Worm (Caenorhabditis elegans) whole organism, L1 larva: ENCODE data around the gene F55A11.7.

Source experiments
- C16A3.4 ChIP-seq: fragments of 150-350 bp; optimal IDR thresholded peaks from 2 replicates; lab custom pipeline; 2014; ENCODE audit warnings: missing biosample characterization, missing genetic modification characterization
- F16B12.6 ChIP-seq: fragments of 150-350 bp; optimal IDR thresholded peaks from 2 replicates; lab custom pipeline; 2014; ENCODE audit warnings: missing biosample characterization, missing genetic modification characterization
- Y116A8C.19 ChIP-seq: sonication (generic microtip); optimal IDR thresholded peaks from 2 replicates; lab custom pipeline; 2016; ENCODE audit warnings: missing compliant biosample characterization, missing genetic modification characterization, borderline replicate concordance
- aha-1 ChIP-seq: fragments of 150-350 bp; optimal IDR thresholded peaks from 2 replicates; lab custom pipeline; 2014; ENCODE audit warnings: missing biosample characterization, missing genetic modification characterization
- alr-1 ChIP-seq: fragments of 200-800 bp; sonication (Bioruptor generic); optimal IDR thresholded peaks from 2 replicates; lab custom pipeline; 2018; ENCODE audit warnings: borderline replicate concordance, mild to moderate bottlenecking, missing genetic modification characterization, missing compliant biosample characterization
- aly-2 ChIP-seq: fragments of 150-350 bp; optimal IDR thresholded peaks from 2 replicates; lab custom pipeline; 2014; ENCODE audit warnings: missing biosample characterization, missing genetic modification characterization
- ama-1 ChIP-seq: fragments of 150-350 bp; optimal IDR thresholded peaks from 2 replicates; lab custom pipeline; 2014
- blmp-1 ChIP-seq: fragments of 150-350 bp; optimal IDR thresholded peaks from 2 replicates; lab custom pipeline; 2014; ENCODE audit warnings: missing biosample characterization, missing genetic modification characterization
- ceh-63 ChIP-seq: fragments of 200-800 bp; sonication (Bioruptor generic); optimal IDR thresholded peaks from 2 replicates; lab custom pipeline; 2018; ENCODE audit warnings: mild to moderate bottlenecking, missing genetic modification characterization, missing compliant biosample characterization
- ceh-88 ChIP-seq: fragments of 200-800 bp; sonication (Bioruptor generic); IDR thresholded peaks from 2 replicates; pipeline ENCODE4 v1.3.6; 2022; ENCODE audit warnings: missing genetic modification characterization, missing compliant biosample characterization
- ces-1 ChIP-seq: fragments of 150-350 bp; optimal IDR thresholded peaks from 2 replicates; lab custom pipeline; 2014; ENCODE audit warnings: missing biosample characterization, missing genetic modification reagents, missing genetic modification characterization
- dpl-1 ChIP-seq, 3 experiments: fragments of 150-350 bp in 2 of 3; sonication (generic microtip) in 1 of 3; optimal IDR thresholded peaks; 2 replicates each; lab custom pipeline; 2014 to 2017; ENCODE audit warnings: missing biosample characterization in 3 of 3, missing genetic modification characterization in 3 of 3, missing genetic modification reagents in 3 of 3
- dsc-1 ChIP-seq: sonication (generic microtip); optimal IDR thresholded peaks from 2 replicates; lab custom pipeline; 2016; ENCODE audit warnings: mild to moderate bottlenecking, missing genetic modification characterization, missing compliant biosample characterization
- efl-1 ChIP-seq, 4 experiments: fragments of 150-350 bp; optimal IDR thresholded peaks in 3 of 4; peaks in 1 of 4; 1 replicate in 1 of 4; 2 replicates in 3 of 4; lab custom pipeline; 2014; ENCODE audit warnings: missing biosample characterization in 2 of 4, missing genetic modification characterization in 2 of 4, missing genetic modification reagents in 2 of 4
- efl-3 ChIP-seq: fragments of 200-800 bp; sonication (Bioruptor generic); optimal IDR thresholded peaks from 2 replicates; lab custom pipeline; 2018; ENCODE audit warnings: mild to moderate bottlenecking, missing genetic modification characterization, missing compliant biosample characterization
- egl-13 ChIP-seq: sonication (generic microtip); optimal IDR thresholded peaks from 2 replicates; lab custom pipeline; 2016; ENCODE audit warnings: missing genotype, missing genetic modification reagents, missing genetic modification characterization, missing compliant biosample characterization
- egl-27 ChIP-seq, 2 experiments: fragments of 150-350 bp in 1 of 2; sonication (generic microtip); optimal IDR thresholded peaks; 3 replicates each; lab custom pipeline; 2017 to 2018; ENCODE audit warnings: missing biosample characterization in 2 of 2, missing genetic modification characterization in 2 of 2, missing genetic modification reagents in 2 of 2
- fkh-10 ChIP-seq: sonication (generic microtip); optimal IDR thresholded peaks from 2 replicates; lab custom pipeline; 2017; ENCODE audit warnings: missing biosample characterization, missing genetic modification reagents, missing genetic modification characterization
- fos-1 ChIP-seq: fragments of 150-350 bp; optimal IDR thresholded peaks from 2 replicates; lab custom pipeline; 2014; ENCODE audit warnings: missing biosample characterization, missing genetic modification characterization
- grh-1 ChIP-seq: fragments of 200-800 bp; sonication (Bioruptor generic); IDR thresholded peaks from 2 replicates; pipeline ENCODE4 v1.3.6; 2022; ENCODE audit warnings: missing genetic modification reagents, missing genetic modification characterization, missing compliant biosample characterization
- hlh-17 ChIP-seq: fragments of 200-800 bp; sonication (Bioruptor generic); optimal IDR thresholded peaks from 2 replicates; lab custom pipeline; 2018; ENCODE audit warnings: missing genetic modification characterization, mild to moderate bottlenecking, missing compliant biosample characterization, moderate library complexity, borderline replicate concordance
- hlh-4 ChIP-seq: sonication (generic microtip); optimal IDR thresholded peaks from 2 replicates; lab custom pipeline; 2016; ENCODE audit warnings: mild to moderate bottlenecking, missing genetic modification characterization, missing compliant biosample characterization
- hpl-2 ChIP-seq: fragments of 150-350 bp; optimal IDR thresholded peaks from 2 replicates; lab custom pipeline; 2014; ENCODE audit warnings: missing biosample characterization, missing genetic modification reagents, missing genetic modification characterization
- irx-1 ChIP-seq: sonication (generic microtip); optimal IDR thresholded peaks from 2 replicates; lab custom pipeline; 2016; ENCODE audit warnings: missing genetic modification characterization, missing compliant biosample characterization
- lsy-2 ChIP-seq, 2 experiments: fragments of 150-350 bp; optimal IDR thresholded peaks; 2 replicates each; lab custom pipeline; 2014; ENCODE audit warnings: missing biosample characterization in 2 of 2, missing genetic modification characterization in 2 of 2
- mab-9 ChIP-seq: fragments of 200-800 bp; sonication (Bioruptor generic); IDR thresholded peaks from 2 replicates; pipeline ENCODE4 v1.3.6; 2022; ENCODE audit warnings: missing genetic modification reagents, missing genetic modification characterization, missing compliant biosample characterization
- mef-2 ChIP-seq: fragments of 150-350 bp; optimal IDR thresholded peaks from 2 replicates; lab custom pipeline; 2014; ENCODE audit warnings: missing biosample characterization, missing genetic modification characterization
- nhr-19 ChIP-seq: fragments of 200-800 bp; sonication (Bioruptor generic); conservative IDR thresholded peaks from 2 replicates; pipeline ENCODE4 v1.3.6; 2022; ENCODE audit warnings: missing genetic modification characterization, missing compliant biosample characterization
- nhr-237 ChIP-seq: fragments of 150-350 bp; optimal IDR thresholded peaks from 2 replicates; lab custom pipeline; 2014; ENCODE audit warnings: missing biosample characterization, missing genetic modification characterization
- nhr-28 ChIP-seq: fragments of 150-350 bp; optimal IDR thresholded peaks from 2 replicates; lab custom pipeline; 2014; ENCODE audit warnings: missing biosample characterization, missing genetic modification characterization
- nhr-47 ChIP-seq: sonication (generic microtip); optimal IDR thresholded peaks from 2 replicates; lab custom pipeline; 2016; ENCODE audit warnings: mild to moderate bottlenecking, missing genetic modification characterization, moderate library complexity, missing compliant biosample characterization
- nhr-76 ChIP-seq: sonication (generic microtip); optimal IDR thresholded peaks from 2 replicates; lab custom pipeline; 2017; ENCODE audit warnings: missing biosample characterization, missing genetic modification characterization
- nhr-77 ChIP-seq: fragments of 150-350 bp; optimal IDR thresholded peaks from 2 replicates; lab custom pipeline; 2014; ENCODE audit warnings: missing biosample characterization, missing genetic modification characterization
- nhr-84 ChIP-seq: sonication (generic microtip); optimal IDR thresholded peaks from 2 replicates; lab custom pipeline; 2017; ENCODE audit warnings: missing biosample characterization, missing genetic modification characterization
- nhr-85 ChIP-seq: sonication (generic microtip); peaks from one replicate; lab custom pipeline; 2016; ENCODE audit warnings: missing genetic modification characterization, inconsistent platforms, missing compliant biosample characterization
- nhr-90 ChIP-seq: sonication (generic microtip); optimal IDR thresholded peaks from 2 replicates; lab custom pipeline; 2016; ENCODE audit warnings: mild to moderate bottlenecking, missing genetic modification characterization, missing compliant biosample characterization; ENCODE audit not compliant: poor library complexity
- pag-3 ChIP-seq: sonication (generic microtip); optimal IDR thresholded peaks from 2 replicates; lab custom pipeline; 2017; ENCODE audit warnings: missing genetic modification characterization, mild to moderate bottlenecking, missing compliant biosample characterization, antibody characterized with exemption, borderline replicate concordance; ENCODE audit not compliant: insufficient read depth
- snpc-4 ChIP-seq: fragments of 150-350 bp; optimal IDR thresholded peaks from 2 replicates; lab custom pipeline; 2014; ENCODE audit warnings: missing biosample characterization, missing genetic modification characterization
- snu-23 ChIP-seq: sonication (generic microtip); optimal IDR thresholded peaks from 2 replicates; lab custom pipeline; 2016; ENCODE audit warnings: missing genetic modification characterization, missing compliant biosample characterization
- sox-4 ChIP-seq: sonication (generic microtip); optimal IDR thresholded peaks from 2 replicates; lab custom pipeline; 2016; ENCODE audit warnings: missing genetic modification characterization, missing compliant biosample characterization
- swsn-7 ChIP-seq: sonication (generic microtip); optimal IDR thresholded peaks from 2 replicates; lab custom pipeline; 2016; ENCODE audit warnings: missing genetic modification characterization, missing compliant biosample characterization
- tbx-2 ChIP-seq: sonication (generic microtip); optimal IDR thresholded peaks from 2 replicates; lab custom pipeline; 2016; ENCODE audit warnings: missing genetic modification characterization, missing compliant biosample characterization
- tlp-1 ChIP-seq: fragments of 150-350 bp; optimal IDR thresholded peaks from 2 replicates; lab custom pipeline; 2014; ENCODE audit warnings: missing biosample characterization, missing genetic modification characterization
- unc-130 ChIP-seq: fragments of 150-350 bp; optimal IDR thresholded peaks from 2 replicates; lab custom pipeline; 2017; ENCODE audit warnings: missing biosample characterization, missing genetic modification characterization, inconsistent platforms
- unc-30 ChIP-seq: sonication (generic microtip); optimal IDR thresholded peaks from 2 replicates; lab custom pipeline; 2017; ENCODE audit warnings: missing biosample characterization, missing genetic modification characterization
- unc-86 ChIP-seq: sonication (generic microtip); optimal IDR thresholded peaks from 2 replicates; lab custom pipeline; 2016; ENCODE audit warnings: missing genetic modification characterization, missing compliant biosample characterization
- unc-98 ChIP-seq: fragments of 200-800 bp; sonication (Bioruptor generic); IDR thresholded peaks from 2 replicates; pipeline ENCODE4 v1.3.6; 2022; ENCODE audit warnings: missing genetic modification characterization, missing compliant biosample characterization
- vab-15 ChIP-seq: sonication (generic microtip); optimal IDR thresholded peaks from 2 replicates; lab custom pipeline; 2017; ENCODE audit warnings: missing genotype, mild to moderate bottlenecking, missing genetic modification characterization, missing compliant biosample characterization
- xbp-1 ChIP-seq: sonication (generic microtip); optimal IDR thresholded peaks from 2 replicates; lab custom pipeline; 2016; ENCODE audit warnings: missing genetic modification characterization, missing compliant biosample characterization
- zag-1 ChIP-seq: fragments of 150-350 bp; optimal IDR thresholded peaks from 2 replicates; lab custom pipeline; 2014; ENCODE audit warnings: missing biosample characterization, missing genetic modification characterization
- zip-4 ChIP-seq: fragments of 200-800 bp; sonication (Bioruptor generic); optimal IDR thresholded peaks from 2 replicates; lab custom pipeline; 2018; ENCODE audit warnings: mild to moderate bottlenecking, missing genetic modification characterization, moderate library complexity, missing compliant biosample characterization
- ztf-4 ChIP-seq: fragments of 150-350 bp; optimal IDR thresholded peaks from 2 replicates; lab custom pipeline; 2014; ENCODE audit warnings: missing biosample characterization, missing genetic modification characterization

Gene F55A11.7

DNA sequence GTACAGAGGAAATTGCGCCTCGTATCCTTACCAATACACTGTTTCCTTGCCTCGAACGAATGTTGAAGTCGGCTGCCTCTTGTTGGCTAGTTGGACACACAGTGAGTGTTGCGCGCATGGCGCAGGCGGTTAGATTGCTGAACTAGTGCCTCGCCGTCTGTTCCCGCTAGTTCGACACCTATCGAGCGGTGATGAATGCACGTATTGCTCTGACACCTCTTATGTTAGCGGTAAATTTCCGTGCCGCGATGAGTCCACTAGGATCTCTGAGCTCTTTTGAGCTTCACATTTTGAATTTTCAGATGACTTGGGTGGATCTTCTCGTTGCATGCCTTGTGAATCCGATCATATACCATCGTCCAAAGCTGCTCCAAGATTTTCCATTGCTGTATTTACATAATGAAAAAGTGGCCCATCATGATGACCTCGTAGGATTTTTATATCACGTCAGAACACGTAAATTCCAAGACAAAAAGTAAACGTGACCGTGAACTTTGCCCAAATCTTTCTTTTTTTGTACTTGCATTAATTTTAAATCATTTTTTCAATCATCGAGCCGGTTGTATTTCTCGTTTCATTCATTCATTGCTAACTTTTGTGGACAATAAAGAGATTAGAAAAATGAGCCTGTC, 4.3 kb downstream of the F55A11.7 start, which contains the start of gene F55A11.11 (continued):
- TF ChIP-seq alr-1 (tag; lab: Kevin White, UChicago) (no peak), fos-1 (tag; lab: Kevin White, UChicago) (peak; percentile 62), dsc-1 (tag; lab: Kevin White, UChicago) (peak; percentile 68), dpl-1 (GFP tag; optimal IDR thresholded peaks at IDR 0.05; lab: Kevin White, UChicago) (peak; percentile 43 to 54 (median 51)), blmp-1 (tag; lab: Kevin White, UChicago) (peak; percentile 45), hlh-4 (tag; lab: Kevin White, UChicago) (no peak), ceh-63 (GFP tag; lab: Kevin White, UChicago) (no peak), pag-3 (no peak), nhr-19 (GFP tag; lab: Robert Waterston, UW) (peak; percentile 70), irx-1 (peak; percentile 45), egl-27 (tag; optimal IDR thresholded peaks at IDR 0.05; lab: Kevin White, UChicago) (no peak), unc-86 (tag; lab: Kevin White, UChicago) (peak; percentile 42), snpc-4 (no peak), unc-98 (no peak), xbp-1 (peak; percentile 61), unc-130 (tag; lab: Kevin White, UChicago) (peak; percentile 72), sox-4 (tag; lab: Kevin White, UChicago) (no peak), zip-4 (peak; percentile 5), ztf-4 (tag; lab: Kevin White, UChicago) (peak; percentile 61), zag-1 (tag; lab: Kevin White, UChicago) (no peak), lsy-2 (tag; optimal IDR thresholded peaks at IDR 0.05; lab: Kevin White, UChicago) (peak; percentile 71 to 85), fkh-10 (GFP tag; lab: Kevin White, UChicago) (no peak), efl-1 (optimal IDR thresholded peaks at IDR 0.05; lab: Kevin White, UChicago) (peak; percentile 60 to 63), efl-1 (GFP tag; optimal IDR thresholded peaks at IDR 0.05 in 1 of 2; lab: Kevin White, UChicago) (peak; percentile 41 to 96), vab-15 (tag; lab: Kevin White, UChicago) (peak; percentile 3), nhr-85 (tag; lab: Kevin White, UChicago) (peak; percentile 62), nhr-237 (no peak), C16A3.4 (tag; lab: Kevin White, UChicago) (peak; percentile 78), aha-1 (tag; lab: Kevin White, UChicago) (no peak), ama-1 (lab: Kevin White, UChicago) (peak; percentile 3), unc-30 (tag; lab: Kevin White, UChicago) (no peak), swsn-7 (tag; lab: Kevin White, UChicago) (peak; percentile 72), nhr-76 (peak; percentile 28), snu-23 (GFP tag; lab: Kevin White, UChicago) (peak; percentile 83), egl-13 (tag; lab: Kevin White, UChicago) (peak; percentile 47), nhr-90 (peak; percentile 84), tlp-1 (tag; lab: Kevin White, UChicago) (no peak), nhr-47 (tag; lab: Kevin White, UChicago) (peak; percentile 81), ces-1 (no peak), grh-1 (GFP tag; lab: Robert Waterston, UW) (peak; percentile 11; the same call in 1 of the 2 replicates), aly-2 (tag; lab: Kevin White, UChicago) (no peak), hlh-17 (GFP tag; lab: Kevin White, UChicago) (no peak), tbx-2 (tag; lab: Kevin White, UChicago) (peak; percentile 41), hpl-2 (GFP tag; lab: Kevin White, UChicago) (no peak), ceh-88 (GFP tag; lab: Robert Waterston, UW) (no peak), efl-3 (GFP tag; lab: Kevin White, UChicago) (peak; percentile 0), nhr-28 (tag; lab: Kevin White, UChicago) (no peak), Y116A8C.19 (tag; lab: Kevin White, UChicago) (no peak), F16B12.6 (no peak), nhr-77 (tag; lab: Kevin White, UChicago) (peak; percentile 35), mab-9 (GFP tag; lab: Robert Waterston, UW) (peak; percentile 49; the same call in 1 of the 2 replicates), nhr-84 (tag; lab: Kevin White, UChicago) (no peak), mef-2 (tag; lab: Kevin White, UChicago) (peak; percentile 1)
